Worm (Caenorhabditis elegans) whole organism, late embryonic: ENCODE results near the gene kel-1.

Experiments used
- ama-1 ChIP-seq: fragments of 150-350 bp; optimal IDR thresholded peaks from 2 replicates; lab custom pipeline; 2014
- ceh-9 ChIP-seq: sonication (generic microtip); optimal IDR thresholded peaks from 2 replicates; lab custom pipeline; 2016; ENCODE audit warnings: mild to moderate bottlenecking, missing genetic modification characterization, inconsistent platforms, missing compliant biosample characterization
- ets-4 ChIP-seq: sonication (generic microtip); optimal IDR thresholded peaks from 2 replicates; lab custom pipeline; 2016; ENCODE audit warnings: missing genetic modification characterization, missing compliant biosample characterization
- fkh-6 ChIP-seq: sonication (generic microtip); optimal IDR thresholded peaks from 2 replicates; lab custom pipeline; 2016; ENCODE audit warnings: missing genetic modification characterization, missing compliant biosample characterization
- lim-6 ChIP-seq: sonication (generic microtip); optimal IDR thresholded peaks from 2 replicates; lab custom pipeline; 2016; ENCODE audit warnings: missing genetic modification characterization, missing compliant biosample characterization
- nfya-1 ChIP-seq: sonication (generic microtip); optimal IDR thresholded peaks from 2 replicates; lab custom pipeline; 2017; ENCODE audit warnings: missing genetic modification characterization, mild to moderate bottlenecking, missing compliant biosample characterization, antibody characterized with exemption, moderate library complexity
- pha-2 ChIP-seq: sonication (generic microtip); optimal IDR thresholded peaks from 2 replicates; lab custom pipeline; 2017; ENCODE audit warnings: mild to moderate bottlenecking, missing genetic modification characterization, missing compliant biosample characterization
- pqm-1 ChIP-seq: sonication (generic microtip); optimal IDR thresholded peaks from 2 replicates; lab custom pipeline; 2016; ENCODE audit warnings: missing genetic modification characterization, missing compliant biosample characterization
- rnt-1 ChIP-seq: sonication (generic microtip); optimal IDR thresholded peaks from 2 replicates; lab custom pipeline; 2016; ENCODE audit warnings: missing genetic modification characterization, missing compliant biosample characterization
- sdc-2 ChIP-seq: sonication (generic microtip); optimal IDR thresholded peaks from 2 replicates; lab custom pipeline; 2016; ENCODE audit warnings: missing genotype, missing genetic modification characterization, missing compliant biosample characterization
- sox-4 ChIP-seq: sonication (generic microtip); optimal IDR thresholded peaks from 2 replicates; lab custom pipeline; 2017; ENCODE audit warnings: mild to moderate bottlenecking, missing genetic modification characterization, inconsistent platforms, missing compliant biosample characterization
- tbx-2 ChIP-seq: sonication (generic microtip); optimal IDR thresholded peaks from 2 replicates; lab custom pipeline; 2016; ENCODE audit warnings: missing genetic modification characterization, missing compliant biosample characterization
- ttx-3 ChIP-seq: sonication (generic microtip); optimal IDR thresholded peaks from 2 replicates; lab custom pipeline; 2016; ENCODE audit warnings: missing genetic modification reagents, missing genetic modification characterization, missing compliant biosample characterization

ce11 chrII:11642736-11643135 lies 46.0 kb upstream of the kel-1 start:
- TF ChIP-seq ama-1 (lab: Kevin White, UChicago) (no peak), pqm-1 (tag; lab: Kevin White, UChicago) (no peak), sdc-2 (tag; lab: Kevin White, UChicago) (no peak), ttx-3 (no peak), nfya-1 (tag; lab: Kevin White, UChicago) (peak; percentile 51), tbx-2 (tag; lab: Kevin White, UChicago) (no peak), pha-2 (tag; lab: Kevin White, UChicago) (no peak), fkh-6 (tag; lab: Kevin White, UChicago) (no peak), sox-4 (tag; lab: Kevin White, UChicago) (no peak), ets-4 (tag; lab: Kevin White, UChicago) (no peak), ceh-9 (tag; lab: Kevin White, UChicago) (no peak), rnt-1 (tag; lab: Kevin White, UChicago) (no peak), lim-6 (tag; lab: Kevin White, UChicago) (no peak)
